Worm (Caenorhabditis elegans): ENCODE measurements around the gene fbxa-141.
A peak's percentile ranks its signal among the peaks of the same experiment; 100 is the strongest.

The fbxa-141 gene

ce11 chrX:14502116-14502587 is 10.6 kb downstream of the fbxa-141 start (continued):
- no peak for TF ChIP-seq ceh-16 (tag; optimal IDR thresholded peaks at IDR 0.05)
- no peak for TF ChIP-seq ztf-4 (tag; optimal IDR thresholded peaks at IDR 0.05)

- TF ChIP-seq nhr-28 (tag; optimal IDR thresholded peaks at IDR 0.05) (no peak), elt-2 (tag; optimal IDR thresholded peaks at IDR 0.05) (peak; percentile 99), pqm-1 (tag; optimal IDR thresholded peaks at IDR 0.05) (peak; percentile 17), nhr-25 (tag; optimal IDR thresholded peaks at IDR 0.05) (peak; percentile 72), elt-1 (tag; optimal IDR thresholded peaks at IDR 0.05) (peak; percentile 84), pha-4 (tag; optimal IDR thresholded peaks at IDR 0.05) (peak; percentile 14), nhr-11 (tag; optimal IDR thresholded peaks at IDR 0.05) (no peak), egl-27 (tag; optimal IDR thresholded peaks at IDR 0.05) (peak; percentile 36)
Observed at ce11 chrX:14500422-14501058, 12.2 kb downstream of the fbxa-141 start.

ce11 chrX:14499830-14500409 is 12.8 kb downstream of the fbxa-141 start:
- TF ChIP-seq fos-1 (tag; optimal IDR thresholded peaks at IDR 0.05) (no peak), jun-1 (tag; optimal IDR thresholded peaks at IDR 0.05) (no peak), ama-1 (optimal IDR thresholded peaks at IDR 0.05) (no peak), ceh-9 (tag; optimal IDR thresholded peaks at IDR 0.05) (no peak), nhr-25 (tag; optimal IDR thresholded peaks at IDR 0.05) (peak; percentile 53), unc-62 (GFP tag; optimal IDR thresholded peaks at IDR 0.05) (no peak), nhr-12 (tag; optimal IDR thresholded peaks at IDR 0.05) (no peak), nhr-43 (tag; optimal IDR thresholded peaks at IDR 0.05; ENCODE audit: poor library complexity, severe bottlenecking) (peak; percentile 5), eor-1 (tag; optimal IDR thresholded peaks at IDR 0.05) (no peak)

- TF ChIP-seq egl-5 (tag; optimal IDR thresholded peaks at IDR 0.05) (peak; percentile 81), sea-2 (GFP tag; optimal IDR thresholded peaks at IDR 0.05) (no peak)
Observed at ce11 chrX:14496545-14496944, 16.2 kb downstream of the fbxa-141 start.

ce11 chrX:14495785-14496184 is 16.9 kb downstream of the fbxa-141 start, which contains the start of gene ztf-14:
Gene ztf-14, plus strand, starts transcription at chrX:14496085.
- TF ChIP-seq nfya-1 (tag; optimal IDR thresholded peaks at IDR 0.05; ENCODE audit: insufficient read depth): no peak
- no peak for TF ChIP-seq pqm-1 (tag; optimal IDR thresholded peaks at IDR 0.05)
- TF ChIP-seq eor-1 (tag; optimal IDR thresholded peaks at IDR 0.05): no peak

ce11 chrX:14495075-14495474 is 17.6 kb downstream of the fbxa-141 start:
- peak; percentile 9 for TF ChIP-seq nfya-1 (tag; optimal IDR thresholded peaks at IDR 0.05; ENCODE audit: insufficient read depth)
- peak; percentile 41 for TF ChIP-seq pha-4 (tag; optimal IDR thresholded peaks at IDR 0.05)
- peak; percentile 61 for TF ChIP-seq lin-39 (tag; optimal IDR thresholded peaks at IDR 0.05)
- TF ChIP-seq fos-1 (tag; optimal IDR thresholded peaks at IDR 0.05): no peak

ce11 chrX:14492441-14492840 is 20.3 kb downstream of the fbxa-141 start:
- TF ChIP-seq ama-1 (optimal IDR thresholded peaks at IDR 0.05) (no peak), ZK546.5 (tag; optimal IDR thresholded peaks at IDR 0.05) (no peak), nhr-11 (tag; optimal IDR thresholded peaks at IDR 0.05) (no peak)

- TF ChIP-seq nhr-25 (tag; optimal IDR thresholded peaks at IDR 0.05) (peak; percentile 5), zag-1 (tag; optimal IDR thresholded peaks at IDR 0.05) (no peak), nhr-76 (tag; optimal IDR thresholded peaks at IDR 0.05) (no peak), eor-1 (tag; optimal IDR thresholded peaks at IDR 0.05) (no peak), lin-39 (tag; optimal IDR thresholded peaks at IDR 0.05) (peak; percentile 7), nhr-11 (tag; optimal IDR thresholded peaks at IDR 0.05) (no peak), lin-15B (tag; optimal IDR thresholded peaks at IDR 0.05) (no peak), elt-3 (tag; optimal IDR thresholded peaks at IDR 0.05) (no peak), pha-4 (tag; optimal IDR thresholded peaks at IDR 0.05) (peak; percentile 18), nhr-77 (tag; optimal IDR thresholded peaks at IDR 0.05) (no peak), snpc-4 (tag; optimal IDR thresholded peaks at IDR 0.05) (no peak), nhr-67 (tag; optimal IDR thresholded peaks at IDR 0.05) (no peak), R02D3.7 (tag; optimal IDR thresholded peaks at IDR 0.05) (no peak), ama-1 (optimal IDR thresholded peaks at IDR 0.05) (peak; percentile 63), ceh-28 (tag; optimal IDR thresholded peaks at IDR 0.05) (no peak), elt-1 (tag; optimal IDR thresholded peaks at IDR 0.05) (peak; percentile 39), jun-1 (tag; optimal IDR thresholded peaks at IDR 0.05) (no peak), elt-2 (tag; optimal IDR thresholded peaks at IDR 0.05) (no peak), nhr-237 (tag; optimal IDR thresholded peaks at IDR 0.05) (no peak), ztf-11 (tag; optimal IDR thresholded peaks at IDR 0.05) (no peak), hmg-11 (tag; optimal IDR thresholded peaks at IDR 0.05) (peak; percentile 41), nfya-1 (tag; optimal IDR thresholded peaks at IDR 0.05; ENCODE audit: insufficient read depth) (peak; percentile 31), lsy-12 (tag; optimal IDR thresholded peaks at IDR 0.05) (no peak), nhr-28 (tag; optimal IDR thresholded peaks at IDR 0.05) (no peak), nhr-43 (tag; optimal IDR thresholded peaks at IDR 0.05; ENCODE audit: poor library complexity, severe bottlenecking) (no peak)
Observed at ce11 chrX:14491103-14491502, 21.6 kb downstream of the fbxa-141 start.
